Fruit fly (Drosophila melanogaster) whole organism, wandering third instar larva: ENCODE results near the gene Cyp4ae1.

Experiments used
- Hnf4 ChIP-seq: fragments of 200-800 bp; sonication (Bioruptor generic); optimal IDR thresholded peaks from 2 replicates; lab custom pipeline; 2016; ENCODE audit warnings: missing biosample characterization, mild to moderate bottlenecking, missing genetic modification characterization
- Rel ChIP-seq, 2 experiments: fragments of 200-800 bp; sonication (Bioruptor generic) in 1 of 2; optimal IDR thresholded peaks; 2 replicates in 1 of 2; 3 replicates in 1 of 2; lab custom pipeline; 2016 to 2019; ENCODE audit warnings: mild to moderate bottlenecking in 2 of 2, missing biosample characterization in 2 of 2, missing genetic modification characterization in 2 of 2, moderate library complexity in 1 of 2
- h ChIP-seq: fragments of 200-800 bp; sonication (Bioruptor generic); optimal IDR thresholded peaks from 3 replicates; lab custom pipeline; 2016; ENCODE audit warnings: missing biosample characterization, mild to moderate bottlenecking, missing genetic modification characterization
- lola ChIP-seq: fragments of >200 bp; optimal IDR thresholded peaks from 2 replicates; lab custom pipeline; 2017; ENCODE audit warnings: missing biosample characterization, missing genetic modification characterization
- psq ChIP-seq: fragments of 200-800 bp; sonication (Bioruptor generic); optimal IDR thresholded peaks from 3 replicates; lab custom pipeline; 2017; ENCODE audit warnings: missing biosample characterization, mild to moderate bottlenecking, missing genetic modification characterization, moderate library complexity
- usp ChIP-seq: fragments of >200 bp; optimal IDR thresholded peaks from 2 replicates; lab custom pipeline; 2017; ENCODE audit warnings: missing biosample characterization, missing genetic modification characterization

dm6 chrX:2166129-2166528, 12.7 kb upstream of the Cyp4ae1 start:
- TF ChIP-seq lola (GFP tag; lab: Kevin White, UChicago) (no peak), h (no peak), psq (no peak), Hnf4 (no peak), usp (no peak), Rel (GFP tag; optimal IDR thresholded peaks at IDR 0.05; lab: Kevin White, UChicago) (no peak), Rel (tag; optimal IDR thresholded peaks at IDR 0.05; lab: Kevin White, UChicago) (no peak)
